Fruit fly (Drosophila melanogaster): ENCODE measurements around the gene CG1273.

Gene CG1273

DNA sequence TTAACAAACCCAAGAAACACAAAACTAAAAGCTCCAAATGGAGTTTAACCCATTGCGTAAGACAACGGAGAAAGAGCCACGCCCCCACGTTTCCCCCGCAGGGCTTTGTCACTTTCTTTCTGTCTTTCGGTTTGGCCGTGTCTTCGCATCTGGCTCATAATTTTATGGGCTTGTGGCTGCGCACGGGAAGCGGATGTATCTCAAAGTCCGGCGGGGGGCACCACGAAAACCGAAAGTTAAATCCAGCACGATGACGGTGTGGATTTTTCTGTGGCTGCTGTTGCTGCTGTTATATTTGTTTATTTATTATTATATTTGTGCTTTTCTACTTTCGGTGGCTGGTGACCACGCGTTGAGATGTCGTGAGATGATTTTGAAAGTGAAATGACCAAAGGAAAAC lies 33.2 kb downstream of the CG1273 start:
- no peak for TF ChIP-seq CG17801 (GFP tag; optimal IDR thresholded peaks at IDR 0.05; ENCODE audit: partially characterized antibody)

dm6 chr3L:4302088-4302487 lies 38.6 kb downstream of the CG1273 start:
- no peak for TF ChIP-seq CG17801 (GFP tag; optimal IDR thresholded peaks at IDR 0.05; ENCODE audit: partially characterized antibody)

DNA sequence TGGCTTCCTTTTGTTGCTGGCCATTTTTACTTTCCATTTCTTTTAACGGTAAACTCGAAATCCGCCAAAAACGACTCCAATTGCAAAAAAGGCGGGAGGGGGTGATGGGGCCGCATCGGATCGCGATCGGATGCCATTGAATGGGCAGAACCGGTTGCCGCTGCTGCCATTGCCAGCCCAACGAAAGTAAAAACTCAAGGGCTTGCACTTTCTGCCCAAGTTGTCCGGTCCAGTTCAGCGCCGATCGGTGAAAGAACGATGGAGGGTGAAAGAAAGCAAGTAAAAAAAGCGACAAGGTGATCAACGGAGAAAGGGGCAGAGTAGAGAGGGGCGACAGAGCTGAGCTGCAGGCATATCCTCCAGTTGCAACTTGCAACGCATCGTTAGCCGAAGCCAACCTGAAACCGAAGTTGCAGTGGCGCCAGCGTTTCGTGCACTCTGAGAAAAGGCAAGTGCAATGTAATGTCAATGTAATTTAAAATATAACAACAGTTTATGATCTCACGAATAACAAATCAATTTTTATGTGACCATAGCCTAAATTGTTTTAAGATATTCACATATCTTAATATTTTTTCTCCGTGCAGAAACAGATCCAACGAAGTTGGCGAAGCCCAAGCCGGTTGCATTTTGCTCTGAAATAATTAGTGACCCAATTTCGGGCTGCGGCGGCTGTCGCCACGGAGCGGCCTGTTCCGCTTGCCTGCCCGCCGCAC lies 40.9 kb downstream of the CG1273 start:
- TF ChIP-seq CG17801 (GFP tag; optimal IDR thresholded peaks at IDR 0.05; ENCODE audit: partially characterized antibody) = no peak

DNA sequence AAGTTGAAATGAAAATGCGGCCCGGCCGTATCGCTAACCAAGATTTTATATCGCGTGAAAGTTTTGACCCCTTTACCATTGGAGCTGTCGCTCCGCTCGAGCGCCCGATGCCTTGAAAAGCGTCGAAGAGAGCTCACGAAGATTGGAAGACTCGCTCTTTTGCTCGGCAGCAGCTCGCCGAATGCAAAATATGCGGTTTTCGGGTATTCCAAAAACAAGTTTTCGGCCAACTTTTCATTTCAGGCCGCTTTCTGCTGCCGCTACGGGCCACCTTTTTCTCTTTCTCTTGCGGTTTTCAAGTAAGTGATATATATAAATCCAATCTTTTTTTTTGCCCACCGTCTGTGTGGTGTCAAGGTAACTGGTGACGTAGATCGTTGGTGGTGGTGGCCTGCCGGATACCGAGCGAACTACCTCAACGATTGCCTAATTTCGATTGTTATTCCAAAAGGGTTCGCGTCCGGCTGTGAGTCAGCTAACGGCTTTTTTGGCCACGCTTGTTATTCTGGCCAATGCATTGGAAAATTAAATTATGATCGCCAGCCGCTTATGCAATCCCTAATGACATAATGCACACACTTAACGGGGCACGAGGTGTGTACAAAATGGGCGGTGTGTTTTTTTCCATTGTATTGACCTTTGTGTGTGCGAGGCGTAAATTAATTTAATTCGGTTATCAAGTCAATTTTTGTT lies 44.3 kb downstream of the CG1273 start, which contains the start of gene dyl:
Gene dyl (minus strand): TSS at position 28 of the 693 bp plus-strand sequence.
- no peak for TF ChIP-seq CG17801 (GFP tag; optimal IDR thresholded peaks at IDR 0.05; ENCODE audit: partially characterized antibody)

- no peak for TF ChIP-seq CG17801 (GFP tag; optimal IDR thresholded peaks at IDR 0.05; ENCODE audit: partially characterized antibody)
These were observed 47.1 kb downstream of the CG1273 start for dm6 chr3L:4310604-4311003.

dm6 chr3L:4313299-4313698 lies 49.8 kb downstream of the CG1273 start, which contains the start of gene Claspin:
Gene Claspin (plus strand): TSS chr3L:4313483.
- TF ChIP-seq CG17801 (GFP tag; optimal IDR thresholded peaks at IDR 0.05; ENCODE audit: partially characterized antibody) = no peak

- TF ChIP-seq CG17801 (GFP tag; optimal IDR thresholded peaks at IDR 0.05; ENCODE audit: partially characterized antibody) = peak; percentile 27
These were observed 55.4 kb downstream of the CG1273 start, which contains the start of gene PMP34 for dm6 chr3L:4318677-4319580. Gene PMP34 (plus strand): TSS chr3L:4318755.

dm6 chr3L:4322032-4322617 lies 58.6 kb downstream of the CG1273 start, which contains the start of gene CG15014:
Gene CG15014 (minus strand): TSS chr3L:4322259.
- no peak for TF ChIP-seq CG17801 (GFP tag; optimal IDR thresholded peaks at IDR 0.05; ENCODE audit: partially characterized antibody)

Data from ovary, adult (tissue).